Worm (Caenorhabditis elegans) whole organism, L1 larva: ENCODE measurements around the gene pigq-1.
A peak's percentile ranks its signal among the peaks of the same experiment; 100 is the strongest.

Experiments
- C04F5.9 ChIP-seq: sonication (generic microtip); optimal IDR thresholded peaks from 2 replicates; lab custom pipeline; 2016; ENCODE audit warnings: missing genetic modification characterization, missing compliant biosample characterization
- C16A3.4 ChIP-seq: fragments of 150-350 bp; optimal IDR thresholded peaks from 2 replicates; lab custom pipeline; 2014; ENCODE audit warnings: missing biosample characterization, missing genetic modification characterization
- F16B12.6 ChIP-seq: fragments of 150-350 bp; optimal IDR thresholded peaks from 2 replicates; lab custom pipeline; 2014; ENCODE audit warnings: missing biosample characterization, missing genetic modification characterization
- Y116A8C.19 ChIP-seq: sonication (generic microtip); optimal IDR thresholded peaks from 2 replicates; lab custom pipeline; 2016; ENCODE audit warnings: missing compliant biosample characterization, missing genetic modification characterization, borderline replicate concordance
- ama-1 ChIP-seq: fragments of 150-350 bp; optimal IDR thresholded peaks from 2 replicates; lab custom pipeline; 2014
- blmp-1 ChIP-seq: fragments of 150-350 bp; optimal IDR thresholded peaks from 2 replicates; lab custom pipeline; 2014; ENCODE audit warnings: missing biosample characterization, missing genetic modification characterization
- ceh-63 ChIP-seq: fragments of 200-800 bp; sonication (Bioruptor generic); optimal IDR thresholded peaks from 2 replicates; lab custom pipeline; 2018; ENCODE audit warnings: mild to moderate bottlenecking, missing genetic modification characterization, missing compliant biosample characterization
- ceh-8 ChIP-seq: fragments of 200-800 bp; sonication (Bioruptor generic); optimal IDR thresholded peaks from 2 replicates; lab custom pipeline; 2018; ENCODE audit warnings: mild to moderate bottlenecking, missing genetic modification characterization, moderate library complexity, missing compliant biosample characterization
- ceh-88 ChIP-seq: fragments of 200-800 bp; sonication (Bioruptor generic); IDR thresholded peaks from 2 replicates; pipeline ENCODE4 v1.3.6; 2022; ENCODE audit warnings: missing genetic modification characterization, missing compliant biosample characterization
- ceh-90 ChIP-seq: sonication (generic microtip); optimal IDR thresholded peaks from 2 replicates; lab custom pipeline; 2016; ENCODE audit warnings: missing genetic modification characterization, missing compliant biosample characterization
- ces-1 ChIP-seq: fragments of 150-350 bp; optimal IDR thresholded peaks from 2 replicates; lab custom pipeline; 2014; ENCODE audit warnings: missing biosample characterization, missing genetic modification reagents, missing genetic modification characterization
- dsc-1 ChIP-seq: sonication (generic microtip); optimal IDR thresholded peaks from 2 replicates; lab custom pipeline; 2016; ENCODE audit warnings: mild to moderate bottlenecking, missing genetic modification characterization, missing compliant biosample characterization
- efl-1 ChIP-seq, 4 experiments: fragments of 150-350 bp; optimal IDR thresholded peaks in 3 of 4; peaks in 1 of 4; 1 replicate in 1 of 4; 2 replicates in 3 of 4; lab custom pipeline; 2014; ENCODE audit warnings: missing biosample characterization in 2 of 4, missing genetic modification characterization in 2 of 4, missing genetic modification reagents in 2 of 4
- egl-13 ChIP-seq: sonication (generic microtip); optimal IDR thresholded peaks from 2 replicates; lab custom pipeline; 2016; ENCODE audit warnings: missing genotype, missing genetic modification reagents, missing genetic modification characterization, missing compliant biosample characterization
- egl-27 ChIP-seq, 2 experiments: fragments of 150-350 bp in 1 of 2; sonication (generic microtip); optimal IDR thresholded peaks; 3 replicates each; lab custom pipeline; 2017 to 2018; ENCODE audit warnings: missing biosample characterization in 2 of 2, missing genetic modification characterization in 2 of 2, missing genetic modification reagents in 2 of 2
- elt-3 ChIP-seq, 6 experiments: fragments of 150-350 bp in 1 of 6; sonication (generic microtip); optimal IDR thresholded peaks; 2 replicates each; lab custom pipeline; 2017 to 2018; ENCODE audit warnings: missing biosample characterization in 6 of 6, missing genetic modification characterization in 6 of 6, inconsistent platforms in 1 of 6
- fkh-10 ChIP-seq: sonication (generic microtip); optimal IDR thresholded peaks from 2 replicates; lab custom pipeline; 2017; ENCODE audit warnings: missing biosample characterization, missing genetic modification reagents, missing genetic modification characterization
- fkh-8 ChIP-seq: sonication (generic microtip); optimal IDR thresholded peaks from 2 replicates; lab custom pipeline; 2016; ENCODE audit warnings: mild to moderate bottlenecking, missing genetic modification characterization, missing compliant biosample characterization
- fos-1 ChIP-seq: fragments of 150-350 bp; optimal IDR thresholded peaks from 2 replicates; lab custom pipeline; 2014; ENCODE audit warnings: missing biosample characterization, missing genetic modification characterization
- hlh-4 ChIP-seq: sonication (generic microtip); optimal IDR thresholded peaks from 2 replicates; lab custom pipeline; 2016; ENCODE audit warnings: mild to moderate bottlenecking, missing genetic modification characterization, missing compliant biosample characterization
- isw-1 ChIP-seq: fragments of 200-800 bp; sonication (Bioruptor generic); IDR thresholded peaks from 2 replicates; pipeline ENCODE4 v1.3.6; 2022; ENCODE audit warnings: missing genetic modification characterization, missing compliant biosample characterization
- jun-1 ChIP-seq: fragments of 150-350 bp; optimal IDR thresholded peaks from 2 replicates; lab custom pipeline; 2014; ENCODE audit warnings: missing biosample characterization, missing genetic modification reagents, missing genetic modification characterization
- lin-13 ChIP-seq: fragments of 150-350 bp; optimal IDR thresholded peaks from 2 replicates; lab custom pipeline; 2014; ENCODE audit warnings: missing biosample characterization, missing genetic modification reagents, missing genetic modification characterization
- lin-14 ChIP-seq: fragments of 200-800 bp; sonication (Bioruptor generic); optimal IDR thresholded peaks from 2 replicates; lab custom pipeline; 2018; ENCODE audit warnings: mild to moderate bottlenecking, missing genetic modification characterization, moderate library complexity, missing compliant biosample characterization
- lin-15B ChIP-seq: fragments of 150-350 bp; sonication (generic microtip); optimal IDR thresholded peaks from 3 replicates; lab custom pipeline; 2014; ENCODE audit warnings: missing biosample characterization, missing genetic modification characterization
- lin-35 ChIP-seq, 2 experiments: fragments of 150-350 bp; optimal IDR thresholded peaks; 2 replicates each; lab custom pipeline; 2014; ENCODE audit warnings: missing biosample characterization in 2 of 2, missing genetic modification characterization in 2 of 2, missing genetic modification reagents in 2 of 2
- lin-39 ChIP-seq: fragments of 150-350 bp; optimal IDR thresholded peaks from 2 replicates; lab custom pipeline; 2014; ENCODE audit warnings: missing biosample characterization, missing genetic modification reagents, missing genetic modification characterization
- mab-9 ChIP-seq: fragments of 200-800 bp; sonication (Bioruptor generic); IDR thresholded peaks from 2 replicates; pipeline ENCODE4 v1.3.6; 2022; ENCODE audit warnings: missing genetic modification reagents, missing genetic modification characterization, missing compliant biosample characterization
- mdl-1 ChIP-seq, 2 experiments: fragments of 150-350 bp; optimal IDR thresholded peaks; 2 replicates each; lab custom pipeline; 2014 to 2017; ENCODE audit warnings: missing biosample characterization in 2 of 2, missing genetic modification characterization in 2 of 2, inconsistent platforms in 1 of 2
- mef-2 ChIP-seq: fragments of 150-350 bp; optimal IDR thresholded peaks from 2 replicates; lab custom pipeline; 2014; ENCODE audit warnings: missing biosample characterization, missing genetic modification characterization
- mep-1 ChIP-seq: fragments of 150-350 bp; optimal IDR thresholded peaks from 2 replicates; lab custom pipeline; 2014; ENCODE audit warnings: missing biosample characterization, missing genetic modification characterization
- nhr-11 ChIP-seq: fragments of 150-350 bp; optimal IDR thresholded peaks from 2 replicates; lab custom pipeline; 2014; ENCODE audit warnings: missing biosample characterization, missing genetic modification characterization
- nhr-12 ChIP-seq: sonication (generic microtip); optimal IDR thresholded peaks from 2 replicates; lab custom pipeline; 2017; ENCODE audit warnings: missing biosample characterization, missing genetic modification characterization
- nhr-19 ChIP-seq: fragments of 200-800 bp; sonication (Bioruptor generic); conservative IDR thresholded peaks from 2 replicates; pipeline ENCODE4 v1.3.6; 2022; ENCODE audit warnings: missing genetic modification characterization, missing compliant biosample characterization
- nhr-20 ChIP-seq: sonication (generic microtip); optimal IDR thresholded peaks from 2 replicates; lab custom pipeline; 2016; ENCODE audit warnings: mild to moderate bottlenecking, missing genetic modification characterization, missing compliant biosample characterization
- nhr-28 ChIP-seq: fragments of 150-350 bp; optimal IDR thresholded peaks from 2 replicates; lab custom pipeline; 2014; ENCODE audit warnings: missing biosample characterization, missing genetic modification characterization
- nhr-84 ChIP-seq: sonication (generic microtip); optimal IDR thresholded peaks from 2 replicates; lab custom pipeline; 2017; ENCODE audit warnings: missing biosample characterization, missing genetic modification characterization
- nhr-85 ChIP-seq: sonication (generic microtip); peaks from one replicate; lab custom pipeline; 2016; ENCODE audit warnings: missing genetic modification characterization, inconsistent platforms, missing compliant biosample characterization
- nhr-90 ChIP-seq: sonication (generic microtip); optimal IDR thresholded peaks from 2 replicates; lab custom pipeline; 2016; ENCODE audit warnings: mild to moderate bottlenecking, missing genetic modification characterization, missing compliant biosample characterization; ENCODE audit not compliant: poor library complexity
- pag-3 ChIP-seq: sonication (generic microtip); optimal IDR thresholded peaks from 2 replicates; lab custom pipeline; 2017; ENCODE audit warnings: missing genetic modification characterization, mild to moderate bottlenecking, missing compliant biosample characterization, antibody characterized with exemption, borderline replicate concordance; ENCODE audit not compliant: insufficient read depth
- pax-3 ChIP-seq: fragments of 200-800 bp; sonication (Bioruptor generic); optimal IDR thresholded peaks from 2 replicates; lab custom pipeline; 2018; ENCODE audit warnings: mild to moderate bottlenecking, missing genetic modification characterization, moderate library complexity, missing compliant biosample characterization
- pqm-1 ChIP-seq: sonication (generic microtip); optimal IDR thresholded peaks from 3 replicates; lab custom pipeline; 2017; ENCODE audit warnings: missing biosample characterization, missing genetic modification characterization
- rnt-1 ChIP-seq: sonication (generic microtip); optimal IDR thresholded peaks from 2 replicates; lab custom pipeline; 2016; ENCODE audit warnings: mild to moderate bottlenecking, missing genetic modification characterization, moderate library complexity, missing compliant biosample characterization
- snu-23 ChIP-seq: sonication (generic microtip); optimal IDR thresholded peaks from 2 replicates; lab custom pipeline; 2016; ENCODE audit warnings: missing genetic modification characterization, missing compliant biosample characterization
- sox-4 ChIP-seq: sonication (generic microtip); optimal IDR thresholded peaks from 2 replicates; lab custom pipeline; 2016; ENCODE audit warnings: missing genetic modification characterization, missing compliant biosample characterization
- tbx-2 ChIP-seq: sonication (generic microtip); optimal IDR thresholded peaks from 2 replicates; lab custom pipeline; 2016; ENCODE audit warnings: missing genetic modification characterization, missing compliant biosample characterization
- tlp-1 ChIP-seq: fragments of 150-350 bp; optimal IDR thresholded peaks from 2 replicates; lab custom pipeline; 2014; ENCODE audit warnings: missing biosample characterization, missing genetic modification characterization
- unc-62 ChIP-seq: fragments of 150-350 bp; optimal IDR thresholded peaks from 2 replicates; lab custom pipeline; 2014; ENCODE audit warnings: missing biosample characterization, missing genetic modification reagents, missing genetic modification characterization
- unc-86 ChIP-seq: sonication (generic microtip); optimal IDR thresholded peaks from 2 replicates; lab custom pipeline; 2016; ENCODE audit warnings: missing genetic modification characterization, missing compliant biosample characterization
- unc-98 ChIP-seq: fragments of 200-800 bp; sonication (Bioruptor generic); IDR thresholded peaks from 2 replicates; pipeline ENCODE4 v1.3.6; 2022; ENCODE audit warnings: missing genetic modification characterization, missing compliant biosample characterization
- xbp-1 ChIP-seq: sonication (generic microtip); optimal IDR thresholded peaks from 2 replicates; lab custom pipeline; 2016; ENCODE audit warnings: missing genetic modification characterization, missing compliant biosample characterization
- ztf-4 ChIP-seq: fragments of 150-350 bp; optimal IDR thresholded peaks from 2 replicates; lab custom pipeline; 2014; ENCODE audit warnings: missing biosample characterization, missing genetic modification characterization

The pigq-1 gene

DNA sequence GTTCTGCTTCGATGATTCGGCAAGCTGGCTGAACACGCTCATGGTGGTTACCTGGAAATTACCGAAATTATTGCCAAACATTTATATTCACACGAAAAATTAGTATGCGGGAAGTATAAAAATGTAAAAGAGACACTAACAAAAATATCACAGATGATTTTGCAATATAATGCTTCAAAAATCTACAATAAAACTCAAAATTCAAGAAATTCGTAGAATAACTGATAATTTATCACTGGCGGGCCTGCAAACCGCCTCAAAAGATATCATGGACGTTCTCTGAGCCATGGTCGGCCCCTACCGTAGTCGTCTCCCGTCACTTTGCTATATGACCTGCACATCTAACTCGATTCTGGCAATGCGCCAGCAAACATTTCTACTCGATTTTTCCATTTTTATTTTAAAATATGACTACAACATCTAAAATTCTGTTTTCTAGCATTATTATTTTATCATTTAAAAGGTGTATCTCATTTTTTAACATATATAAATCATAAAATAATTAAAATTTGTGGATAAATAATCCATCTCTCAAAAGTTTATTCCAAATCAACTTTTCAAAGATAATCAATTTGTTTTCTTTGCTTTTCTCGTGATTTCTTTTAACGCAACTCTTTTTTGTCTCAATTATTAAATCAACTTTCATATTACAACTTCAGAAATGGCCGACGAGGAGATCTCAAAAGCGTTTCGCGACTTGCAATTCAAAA is 2.6 kb upstream of the pigq-1 start, which contains the start of the genes F01G4.6 and pfd-1:
Gene F01G4.6 (minus strand): TSS at position 51 of the 710 bp plus-strand sequence.
Gene pfd-1 (plus strand): TSS at position 660 of the 710 bp plus-strand sequence.
- peak; percentile 100 for TF ChIP-seq nhr-19 (GFP tag; lab: Robert Waterston, UW)
- TF ChIP-seq nhr-12: no peak
- TF ChIP-seq hlh-4 (tag; lab: Kevin White, UChicago): no peak
- TF ChIP-seq isw-1 (GFP tag; lab: Robert Waterston, UW): peak; percentile 95
- peak; percentile 95 for TF ChIP-seq fkh-8 (tag; lab: Kevin White, UChicago)
- peak; percentile 89 for TF ChIP-seq fkh-10
- TF ChIP-seq tlp-1: no peak
- TF ChIP-seq ces-1 (GFP tag; lab: Kevin White, UChicago): no peak
- TF ChIP-seq nhr-20 (tag; lab: Kevin White, UChicago): peak; percentile 97
- peak; percentile 88 for TF ChIP-seq fos-1 (tag; lab: Kevin White, UChicago)
- peak; percentile 83 for TF ChIP-seq C04F5.9 (tag; lab: Kevin White, UChicago)
- TF ChIP-seq lin-14 (GFP tag; lab: Kevin White, UChicago): peak; percentile 96
- TF ChIP-seq mab-9 (GFP tag; lab: Robert Waterston, UW): peak; percentile 82
- peak; percentile 93 for TF ChIP-seq lin-13 (GFP tag; lab: Kevin White, UChicago)
- peak; percentile 68 for TF ChIP-seq sox-4 (tag; lab: Kevin White, UChicago)
- TF ChIP-seq elt-3 (tag; optimal IDR thresholded peaks at IDR 0.05; lab: Kevin White, UChicago): peak; percentile 23 to 94 (median 83)
- peak; percentile 73 for TF ChIP-seq F16B12.6 (tag; lab: Kevin White, UChicago)
- no peak for TF ChIP-seq nhr-84
- TF ChIP-seq nhr-28 (tag; lab: Kevin White, UChicago): no peak
- TF ChIP-seq pqm-1 (tag; lab: Kevin White, UChicago): no peak
- peak; percentile 53 for TF ChIP-seq mef-2 (tag; lab: Kevin White, UChicago)
- peak in 1 of 2 experiments; percentile 82 for TF ChIP-seq mdl-1 (tag; optimal IDR thresholded peaks at IDR 0.05; lab: Kevin White, UChicago)
- peak; percentile 91 for TF ChIP-seq ceh-88 (GFP tag; lab: Robert Waterston, UW)
- peak; percentile 86 for TF ChIP-seq lin-15B (tag; lab: Kevin White, UChicago)
- peak; percentile 46 for TF ChIP-seq ama-1 (lab: Kevin White, UChicago)
- TF ChIP-seq nhr-90: peak; percentile 92
- TF ChIP-seq jun-1: peak; percentile 91
- peak; percentile 97 for TF ChIP-seq snu-23 (GFP tag; lab: Kevin White, UChicago)
- TF ChIP-seq tbx-2 (tag; lab: Kevin White, UChicago): peak; percentile 93
- TF ChIP-seq rnt-1: peak; percentile 93
- no peak for TF ChIP-seq ceh-90 (tag; lab: Kevin White, UChicago)
- TF ChIP-seq pax-3: peak; percentile 91
- peak; percentile 89 for TF ChIP-seq egl-13
- TF ChIP-seq pag-3: peak; percentile 71
- TF ChIP-seq mep-1: peak; percentile 92
- TF ChIP-seq efl-1 (optimal IDR thresholded peaks at IDR 0.05; lab: Kevin White, UChicago): peak; percentile 89 to 92
- TF ChIP-seq efl-1 (GFP tag; optimal IDR thresholded peaks at IDR 0.05 in 1 of 2; lab: Kevin White, UChicago): peak; percentile 81 to 98
- no peak for TF ChIP-seq ceh-63 (GFP tag; lab: Kevin White, UChicago)
- TF ChIP-seq unc-86 (tag; lab: Kevin White, UChicago): peak; percentile 86
- peak; percentile 95 for TF ChIP-seq C16A3.4 (tag; lab: Kevin White, UChicago)
- TF ChIP-seq xbp-1 (tag; lab: Kevin White, UChicago): peak; percentile 98
- no peak for TF ChIP-seq egl-27 (tag; optimal IDR thresholded peaks at IDR 0.05; lab: Kevin White, UChicago)
- peak; percentile 88 for TF ChIP-seq blmp-1 (tag; lab: Kevin White, UChicago)
- TF ChIP-seq ztf-4: peak; percentile 89
- peak; percentile 98 for TF ChIP-seq dsc-1 (tag; lab: Kevin White, UChicago)
- TF ChIP-seq ceh-8 (GFP tag; lab: Kevin White, UChicago): peak; percentile 88
- TF ChIP-seq nhr-11: peak; percentile 90
- TF ChIP-seq unc-98 (GFP tag; lab: Robert Waterston, UW): no peak; the same call in 1 of the 2 replicates
- peak; percentile 58 for TF ChIP-seq lin-39
- no peak for TF ChIP-seq Y116A8C.19 (tag; lab: Kevin White, UChicago)
- TF ChIP-seq unc-62 (GFP tag; lab: Kevin White, UChicago): no peak
- TF ChIP-seq lin-35 (GFP tag; optimal IDR thresholded peaks at IDR 0.05; lab: Kevin White, UChicago): peak; percentile 87 to 91
- peak; percentile 96 for TF ChIP-seq nhr-85 (tag; lab: Kevin White, UChicago)
